Worm (Caenorhabditis elegans): Measurements from ENCODE around the gene srw-85.

DNA sequence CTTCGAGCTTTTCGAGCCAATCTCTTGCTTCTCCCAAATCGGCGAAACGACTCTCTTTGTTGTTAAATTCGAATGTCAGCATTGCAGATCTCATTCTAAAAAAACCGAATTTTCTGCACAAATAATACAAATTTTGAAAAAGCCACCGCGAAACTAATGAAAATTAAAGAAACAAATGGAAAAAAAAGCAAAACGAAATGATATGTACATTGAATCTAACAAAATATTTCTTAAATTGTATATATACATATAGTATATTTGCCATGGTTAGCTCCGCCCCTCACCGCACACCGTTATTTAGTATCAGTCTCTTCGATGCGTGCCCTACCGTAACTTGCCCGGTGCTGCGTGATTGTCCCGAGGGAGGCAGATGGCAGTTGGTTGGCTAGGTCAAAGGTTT, 30.3 kb downstream of the srw-85 start, which contains the start of gene srw-86:
- TF ChIP-seq ets-7 (tag; optimal IDR thresholded peaks at IDR 0.05) (no peak), ama-1 (optimal IDR thresholded peaks at IDR 0.05) (no peak), tra-4 (tag; optimal IDR thresholded peaks at IDR 0.05) (no peak), hnd-1 (tag; optimal IDR thresholded peaks at IDR 0.05) (no peak)
